Fruit fly (Drosophila melanogaster): ENCODE measurements around the gene bou.
A peak's percentile ranks its signal among the peaks of the same experiment; 100 is the strongest.

- TF ChIP-seq Pif1B (GFP tag; optimal IDR thresholded peaks at IDR 0.05) (no peak), CG9948 (tag; optimal IDR thresholded peaks at IDR 0.05) (peak; percentile 20), EcR (GFP tag; optimal IDR thresholded peaks at IDR 0.05) (peak; percentile 33), CG14655 (GFP tag; optimal IDR thresholded peaks at IDR 0.05) (peak; percentile 67), CG15710 (tag; optimal IDR thresholded peaks at IDR 0.05) (peak; percentile 40), Snoo (tag; optimal IDR thresholded peaks at IDR 0.05) (no peak)
These were observed 14.3 kb downstream of the bou start for dm6 chrX:7000444-7001134.

Data from whole organism, pupa.